Worm (Caenorhabditis elegans) whole organism, L1 larva: ENCODE measurements around the gene spe-36.

Source experiments
- ama-1 ChIP-seq: fragments of 150-350 bp; optimal IDR thresholded peaks from 2 replicates; lab custom pipeline; 2014
- dsc-1 ChIP-seq: sonication (generic microtip); optimal IDR thresholded peaks from 2 replicates; lab custom pipeline; 2016; ENCODE audit warnings: mild to moderate bottlenecking, missing genetic modification characterization, missing compliant biosample characterization
- lir-3 ChIP-seq: sonication (generic microtip); optimal IDR thresholded peaks from 2 replicates; lab custom pipeline; 2016; ENCODE audit warnings: mild to moderate bottlenecking, missing genetic modification characterization, moderate library complexity, missing compliant biosample characterization; ENCODE audit not compliant: poor library complexity

DNA sequence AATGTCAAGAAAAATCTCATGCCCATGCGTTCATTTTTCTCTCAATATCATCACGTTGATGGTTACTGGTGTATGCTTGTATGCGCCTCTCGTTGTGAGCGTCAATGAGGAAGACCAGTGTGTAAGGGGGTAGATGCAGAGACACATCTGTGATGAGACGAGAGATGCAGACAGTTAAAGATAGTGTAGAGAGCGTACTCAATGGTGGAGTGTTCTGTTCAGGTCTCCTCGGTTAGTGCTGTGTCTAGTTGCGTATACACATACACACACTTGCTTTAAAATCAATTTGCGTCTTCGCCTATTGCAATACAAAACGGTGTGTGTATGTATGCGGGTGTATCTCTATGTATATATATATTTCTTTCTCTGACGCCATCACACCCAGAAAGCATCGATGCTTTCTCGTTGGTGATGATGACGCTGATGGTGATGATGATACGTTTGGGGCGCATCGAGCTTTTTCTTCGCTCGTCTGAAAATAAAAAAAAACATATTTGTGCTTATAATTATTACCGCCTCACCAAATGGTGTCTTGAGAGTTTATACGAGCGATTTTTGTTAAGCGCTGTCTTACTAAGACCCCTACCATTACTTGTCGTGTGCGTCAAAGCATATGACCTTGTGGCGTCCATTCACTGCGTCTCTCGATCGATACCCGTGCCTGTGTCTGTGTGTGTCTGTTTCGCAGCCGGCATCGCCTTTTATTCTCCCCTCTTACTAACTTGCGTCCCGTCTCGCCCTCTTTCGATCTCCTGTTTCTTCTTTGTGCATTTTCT is 1.5 kb upstream of the spe-36 start, which contains the start of gene F40F11.3:
- TF ChIP-seq ama-1 (lab: Kevin White, UChicago) (peak; percentile 83), dsc-1 (tag; lab: Kevin White, UChicago) (peak; percentile 93), lir-3 (tag; lab: Kevin White, UChicago) (peak; percentile 83)
